Fruit fly (Drosophila melanogaster): Measurements from ENCODE around the gene tefu.

The tefu gene

DNA sequence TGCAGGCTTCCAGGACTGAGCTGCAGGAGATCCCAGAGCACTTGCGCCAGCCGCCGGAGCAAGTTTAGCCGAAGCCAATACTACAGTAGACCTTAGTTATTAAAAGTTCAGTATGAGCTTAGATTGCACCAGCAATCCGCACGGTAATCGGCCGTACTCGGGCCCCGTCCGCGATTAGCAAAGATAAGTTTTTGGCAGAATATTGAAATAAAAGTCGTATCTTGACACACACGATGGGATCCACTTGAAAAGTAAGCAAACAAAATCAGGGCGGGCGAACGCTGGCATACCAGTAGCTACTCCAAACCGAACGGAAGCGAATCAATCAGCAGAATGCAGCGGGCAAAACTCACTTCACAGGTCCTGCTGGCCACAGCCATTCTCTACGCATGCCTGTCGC lies 11.8 kb downstream of the tefu start, which contains the start of gene CG34316:
Gene CG34316, plus strand, starts transcription at position 301 of the 400 bp plus-strand sequence.
- no peak for TF ChIP-seq CG17801 (GFP tag; optimal IDR thresholded peaks at IDR 0.05; ENCODE audit: partially characterized antibody)

DNA sequence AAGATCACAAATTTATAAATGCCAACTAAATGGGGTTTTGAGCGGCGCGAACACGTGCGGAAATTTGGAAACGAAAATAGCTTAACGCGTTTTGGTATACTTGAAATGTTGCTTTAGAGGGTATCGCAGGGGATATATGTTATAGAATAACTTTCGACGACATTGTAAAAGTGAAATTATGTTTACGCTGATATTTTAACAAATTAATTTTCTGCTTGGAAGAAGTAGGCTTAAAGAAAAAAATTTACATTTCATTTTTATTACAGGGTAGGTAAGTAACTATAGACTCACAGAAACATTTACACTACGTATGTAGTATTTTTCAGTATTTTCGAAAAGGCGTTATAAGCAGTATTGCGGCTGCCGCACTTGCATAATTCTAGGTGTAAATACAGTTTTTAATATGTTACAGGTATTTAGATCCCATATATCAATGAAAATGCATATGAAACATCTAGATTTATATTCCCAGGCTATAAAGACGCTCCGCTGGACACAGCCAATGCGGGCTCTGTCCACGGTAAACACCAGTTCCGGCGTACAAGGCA lies 12.6 kb downstream of the tefu start, which contains the start of the genes Art3 and mRpS10:
Gene Art3, minus strand, starts transcription at position 80 of the 548 bp plus-strand sequence.
Gene mRpS10, plus strand, starts transcription at position 337 of the 548 bp plus-strand sequence.
- TF ChIP-seq CG17801 (GFP tag; optimal IDR thresholded peaks at IDR 0.05; ENCODE audit: partially characterized antibody) = peak; percentile 100

dm6 chr3R:15225279-15225730 lies 16.7 kb downstream of the tefu start, which contains the start of the genes CG31344 and Caf1-55:
Gene CG31344, minus strand, starts transcription at chr3R:15225329.
Gene Caf1-55, plus strand, starts transcription at chr3R:15225576.
- peak; percentile 40 for TF ChIP-seq CG17801 (GFP tag; optimal IDR thresholded peaks at IDR 0.05; ENCODE audit: partially characterized antibody)

dm6 chr3R:15222973-15223372 lies 19.1 kb downstream of the tefu start, which contains the start of gene Polr2G:
Gene Polr2G, minus strand, starts transcription at chr3R:15223180.
- TF ChIP-seq CG17801 (GFP tag; optimal IDR thresholded peaks at IDR 0.05; ENCODE audit: partially characterized antibody) = no peak

DNA sequence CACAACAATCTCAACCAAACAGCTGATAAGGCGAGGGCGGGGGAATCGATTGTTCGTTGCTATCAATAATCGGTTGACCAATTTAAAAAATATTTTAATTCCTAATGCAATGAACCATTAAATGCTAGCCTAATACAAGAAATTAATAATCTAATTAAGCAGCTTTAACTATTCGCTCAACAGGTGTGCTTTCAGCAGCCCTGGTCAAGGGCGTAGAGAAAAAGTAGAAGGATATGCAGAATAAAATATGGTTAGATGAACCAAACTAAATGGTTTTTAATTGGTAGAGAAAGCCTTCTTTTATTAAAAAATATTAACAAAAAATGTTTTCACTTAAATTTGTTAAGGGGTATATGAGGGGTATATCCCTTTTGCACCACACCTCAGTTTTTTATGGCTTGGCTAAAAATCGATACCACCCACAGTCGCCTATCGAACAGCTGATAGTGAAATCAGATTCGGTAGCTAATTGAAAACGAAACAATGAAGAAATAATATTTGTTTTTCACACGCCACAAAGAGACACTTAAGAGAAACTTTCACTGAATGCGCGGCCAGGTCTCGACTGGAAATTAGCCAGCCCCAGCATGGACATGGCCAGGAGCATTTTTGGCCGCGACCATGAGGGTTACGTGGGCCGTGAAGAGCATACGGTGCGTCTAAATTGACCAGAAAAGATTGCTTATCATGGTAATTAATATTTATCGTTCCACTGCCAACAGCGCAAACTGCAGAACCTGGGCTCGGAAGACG lies 23.0 kb downstream of the tefu start, which contains the start of the genes SIDL and CG12241:
Gene SIDL, minus strand, starts transcription at position 51 of the 753 bp plus-strand sequence.
Gene CG12241, plus strand, starts transcription at position 433 of the 753 bp plus-strand sequence.
- TF ChIP-seq CG17801 (GFP tag; optimal IDR thresholded peaks at IDR 0.05; ENCODE audit: partially characterized antibody) = peak; percentile 76

DNA sequence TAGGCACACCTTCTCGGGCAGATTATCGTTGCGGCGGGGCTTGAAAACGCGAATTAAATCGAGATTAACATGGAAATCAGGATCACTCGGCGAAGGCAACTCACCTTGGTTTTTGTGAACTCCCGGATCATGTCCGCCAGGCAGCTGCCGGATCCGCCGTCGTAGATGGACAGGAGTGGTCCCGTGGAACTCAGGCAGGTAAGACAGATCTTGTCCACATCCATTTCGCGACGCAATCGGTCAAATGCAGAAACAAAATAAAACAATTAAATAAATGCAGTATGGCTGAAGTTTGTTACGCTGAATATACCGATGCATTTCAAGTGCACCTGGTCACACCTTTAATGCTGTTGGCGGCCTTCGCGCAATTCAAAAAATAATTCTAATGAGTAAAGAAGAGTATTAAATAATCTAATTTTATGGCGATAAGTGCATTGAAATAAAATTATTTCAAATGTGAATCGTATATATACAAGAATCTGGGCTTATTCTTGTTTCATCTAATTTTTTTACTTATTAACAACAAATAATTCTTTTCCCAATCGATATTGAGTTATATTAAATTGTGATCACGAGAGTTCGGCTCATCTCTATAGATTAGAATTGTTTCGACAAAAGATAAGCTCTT lies 28.6 kb downstream of the tefu start, which contains the start of the genes CG6654 and CG4210:
Gene CG6654, minus strand, starts transcription at position 297 of the 628 bp plus-strand sequence.
Gene CG4210, plus strand, starts transcription at position 613 of the 628 bp plus-strand sequence.
- TF ChIP-seq CG17801 (GFP tag; optimal IDR thresholded peaks at IDR 0.05; ENCODE audit: partially characterized antibody) = peak; percentile 70

- peak; percentile 12 for TF ChIP-seq CG17801 (GFP tag; optimal IDR thresholded peaks at IDR 0.05; ENCODE audit: partially characterized antibody)
Measured at dm6 chr3R:15208712-15209499, 33.1 kb downstream of the tefu start, which contains the start of the genes Spn88Eb and Mau2. Gene Spn88Eb, minus strand, starts transcription at chr3R:15208762. Gene Mau2, plus strand, starts transcription at chr3R:15209204.

DNA sequence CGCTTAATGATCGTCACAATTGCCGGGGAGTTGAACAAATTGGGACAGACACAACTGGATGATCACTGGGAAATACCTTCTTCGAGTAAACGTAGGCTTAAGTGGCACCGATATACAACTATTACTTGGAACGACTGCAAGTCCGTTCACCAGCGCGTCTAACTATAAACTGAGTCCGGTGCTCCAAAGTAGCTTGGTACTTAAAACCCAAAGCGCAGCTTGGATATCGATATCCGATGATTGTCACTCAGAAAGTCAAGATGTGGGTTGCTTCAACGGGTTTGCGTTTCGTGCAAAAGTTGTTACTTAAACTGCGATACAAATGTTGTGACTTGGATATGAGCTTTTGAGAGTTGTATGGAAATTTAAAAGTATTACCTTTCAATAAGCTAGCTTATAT lies 35.8 kb downstream of the tefu start, which contains the start of gene Spn88Ea:
Gene Spn88Ea, minus strand, starts transcription at position 175 of the 400 bp plus-strand sequence.
- TF ChIP-seq CG17801 (GFP tag; optimal IDR thresholded peaks at IDR 0.05; ENCODE audit: partially characterized antibody) = peak; percentile 1

DNA sequence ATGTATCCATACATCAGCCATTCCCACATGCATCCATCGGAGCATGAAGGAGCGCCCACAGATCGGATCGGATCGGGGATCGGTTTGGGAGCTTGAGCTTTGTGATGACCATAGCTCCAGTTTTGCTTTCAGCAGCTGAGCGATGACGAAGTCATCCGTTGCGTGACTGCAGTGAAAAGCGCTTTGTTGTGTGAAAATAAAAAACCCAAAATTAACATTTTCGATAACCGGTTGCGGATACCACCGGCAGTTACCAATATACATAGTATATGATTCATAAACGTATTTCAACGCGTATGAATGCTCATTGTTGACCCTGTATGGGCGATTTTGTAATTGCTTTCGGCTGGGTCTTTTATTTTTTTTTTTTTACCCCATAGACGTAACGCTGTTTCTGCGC lies 36.8 kb downstream of the tefu start:
- TF ChIP-seq CG17801 (GFP tag; optimal IDR thresholded peaks at IDR 0.05; ENCODE audit: partially characterized antibody) = no peak

DNA sequence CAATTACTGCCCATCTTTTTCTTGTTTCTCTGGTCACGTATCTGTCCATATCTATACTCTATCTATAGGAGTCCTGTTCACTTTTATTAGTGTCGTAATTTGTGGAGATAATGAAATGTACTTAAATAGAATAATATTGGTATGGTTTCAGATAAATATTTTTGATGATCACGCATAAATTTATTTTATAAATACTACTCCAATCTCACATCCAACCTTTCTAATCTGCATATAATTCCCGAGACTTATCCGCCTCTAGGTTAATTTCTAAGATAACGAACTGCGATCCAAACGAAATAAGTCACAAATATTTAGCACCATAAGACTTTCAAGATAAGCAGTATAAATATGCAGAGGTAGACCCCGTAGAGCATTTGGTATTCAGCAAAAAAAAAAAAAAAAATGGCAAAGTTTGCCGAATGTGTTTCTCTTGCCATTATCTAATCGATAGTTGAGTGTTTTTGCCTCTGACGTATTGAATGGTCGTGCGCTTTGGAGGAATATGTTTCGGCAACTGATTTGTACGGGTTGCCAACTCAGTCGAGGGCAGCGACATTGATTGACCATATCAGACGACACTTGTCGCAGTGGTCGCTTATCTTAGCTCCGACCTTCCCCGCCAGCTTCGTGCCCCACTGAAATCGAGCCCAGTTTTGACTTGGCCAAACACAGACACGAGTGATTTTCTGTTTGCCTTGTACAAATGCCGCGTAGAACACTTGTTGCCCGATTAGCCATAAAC lies 43.8 kb downstream of the tefu start:
- peak; percentile 13 for TF ChIP-seq CG17801 (GFP tag; optimal IDR thresholded peaks at IDR 0.05; ENCODE audit: partially characterized antibody)

DNA sequence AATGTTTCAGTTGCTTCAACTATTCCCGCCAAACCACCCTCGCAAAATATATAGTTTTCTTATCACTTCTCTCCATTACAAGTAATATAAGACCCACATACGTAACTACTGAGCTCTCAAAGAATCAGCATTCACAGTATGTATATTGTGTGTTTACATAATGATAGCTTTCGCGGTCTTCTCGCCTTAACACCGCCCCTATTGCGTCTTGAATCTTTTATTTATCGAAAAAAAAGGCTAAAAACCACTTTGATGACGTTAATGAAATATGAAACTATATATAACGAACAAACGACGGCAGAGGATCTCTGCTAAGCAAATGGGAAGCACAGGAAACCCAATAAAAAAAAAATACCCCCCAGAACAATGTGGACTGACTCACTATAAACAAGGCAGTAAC lies 44.7 kb downstream of the tefu start:
- no peak for TF ChIP-seq CG17801 (GFP tag; optimal IDR thresholded peaks at IDR 0.05; ENCODE audit: partially characterized antibody)

dm6 chr3R:15196134-15197034 lies 45.7 kb downstream of the tefu start, which contains the start of the genes Kpc1 and CG42542:
Gene Kpc1, minus strand, starts transcription at chr3R:15196210.
Gene CG42542, plus strand, starts transcription at chr3R:15196598.
- TF ChIP-seq CG17801 (GFP tag; optimal IDR thresholded peaks at IDR 0.05; ENCODE audit: partially characterized antibody) = peak; percentile 44
